Fruit fly (Drosophila melanogaster): ENCODE measurements around the gene CG9920.
A peak's percentile ranks its signal among the peaks of the same experiment; 100 is the strongest.

DNA sequence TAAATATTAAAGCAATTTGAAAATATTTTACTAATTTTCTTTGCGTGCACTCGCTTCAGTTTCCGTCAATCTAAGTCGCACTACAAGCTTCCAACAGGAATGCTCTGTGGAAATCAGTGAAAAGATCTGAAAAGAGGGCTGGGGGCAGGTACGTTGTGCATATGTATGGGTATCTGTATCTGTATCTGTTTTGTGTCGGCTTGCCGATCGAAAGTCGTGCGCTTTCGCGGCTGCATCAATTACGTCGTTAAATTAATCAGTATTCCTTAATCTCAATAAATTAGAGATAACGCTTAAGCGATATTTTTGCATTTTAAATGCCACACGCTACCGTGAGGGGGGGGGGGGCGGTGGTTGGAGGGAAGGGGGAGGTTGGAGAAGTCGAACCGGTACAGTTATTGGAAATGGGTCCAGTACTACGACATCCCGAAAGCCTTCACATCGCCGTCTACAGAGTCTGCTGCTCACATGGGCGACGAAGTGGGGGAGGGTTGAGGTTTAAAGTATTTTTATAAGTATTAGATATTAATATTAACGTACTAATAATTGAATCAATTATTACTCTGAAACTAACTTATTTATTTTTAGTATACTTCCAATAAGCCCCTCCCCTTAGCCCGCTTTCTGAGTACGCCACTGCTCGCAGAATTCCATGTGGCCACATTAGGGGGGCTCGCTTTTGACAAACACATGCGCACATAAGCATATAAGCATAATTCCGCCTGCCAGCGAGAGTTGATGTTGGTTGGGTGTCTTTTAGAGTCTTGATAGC, 44.7 kb downstream of the CG9920 start:
- TF ChIP-seq topi (GFP tag; optimal IDR thresholded peaks at IDR 0.05), result peak; percentile 86
- peak; percentile 88 for TF ChIP-seq Hr4 (GFP tag; optimal IDR thresholded peaks at IDR 0.05)
- TF ChIP-seq fd85E (GFP tag; optimal IDR thresholded peaks at IDR 0.05), result peak; percentile 72
- no peak for TF ChIP-seq Hr38 (GFP tag; optimal IDR thresholded peaks at IDR 0.05)
- peak; percentile 95 for TF ChIP-seq Gug (GFP tag; IDR thresholded peaks at IDR 0.05)
- TF ChIP-seq dsx (GFP tag; optimal IDR thresholded peaks at IDR 0.05; ENCODE audit: poor library complexity, severe bottlenecking), result peak; percentile 93
- TF ChIP-seq Ets21C (GFP tag; optimal IDR thresholded peaks at IDR 0.05), result peak; percentile 70
- peak; percentile 80 for TF ChIP-seq Sox14 (GFP tag; optimal IDR thresholded peaks at IDR 0.05)
- TF ChIP-seq Ets96B (tag; optimal IDR thresholded peaks at IDR 0.05), result peak; percentile 95
- TF ChIP-seq achi (GFP tag; optimal IDR thresholded peaks at IDR 0.05), result peak; percentile 94
- peak; percentile 88 for TF ChIP-seq CG9139 (GFP tag; optimal IDR thresholded peaks at IDR 0.05)
- TF ChIP-seq CG10669 (GFP tag; optimal IDR thresholded peaks at IDR 0.05), result peak; percentile 92
- TF ChIP-seq fd59A (GFP tag; optimal IDR thresholded peaks at IDR 0.05), result peak; percentile 91
- TF ChIP-seq vri (GFP tag; optimal IDR thresholded peaks at IDR 0.05), result peak; percentile 83

Data from whole organism, prepupa.